Fruit fly (Drosophila melanogaster): ENCODE data around the gene CG7054.

The CG7054 gene

dm6 chr3R:22503630-22504029 is 38.8 kb downstream of the CG7054 start:
- no peak for TF ChIP-seq noc (tag; optimal IDR thresholded peaks at IDR 0.05)

- no peak for TF ChIP-seq noc (tag; optimal IDR thresholded peaks at IDR 0.05)
Measured at dm6 chr3R:22515384-22515783, 50.6 kb downstream of the CG7054 start.
